Worm (Caenorhabditis elegans): ENCODE measurements around the gene npax-1.

Gene npax-1

DNA sequence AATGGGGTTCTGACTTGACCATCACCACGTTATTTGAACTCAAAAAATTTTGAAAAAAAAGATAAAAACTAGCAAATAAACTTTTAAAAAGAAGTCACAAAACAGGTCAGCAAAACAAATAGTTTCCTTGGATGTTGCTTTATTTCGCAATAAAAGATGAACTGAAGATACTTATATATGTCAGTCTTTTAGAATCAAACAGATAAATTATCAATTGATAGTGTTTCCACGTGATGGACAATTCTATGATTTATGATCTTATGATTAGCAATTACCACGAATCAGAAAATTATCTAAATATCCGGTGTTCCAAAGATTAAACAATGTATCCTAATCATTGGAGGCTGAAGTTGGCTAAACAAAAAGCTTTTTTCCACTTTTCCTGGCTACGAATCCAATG lies 43.4 kb downstream of the npax-1 start:
- TF ChIP-seq tbx-2 (tag; optimal IDR thresholded peaks at IDR 0.05), result no peak
- TF ChIP-seq elt-3 (tag; optimal IDR thresholded peaks at IDR 0.05), result peak; percentile 49 to 57 (median 50)
- TF ChIP-seq nfya-1 (tag; optimal IDR thresholded peaks at IDR 0.05; ENCODE audit: insufficient read depth), result no peak
- no peak for TF ChIP-seq sea-2 (GFP tag; optimal IDR thresholded peaks at IDR 0.05)
- no peak for TF ChIP-seq fkh-2 (tag; optimal IDR thresholded peaks at IDR 0.05)
- no peak for TF ChIP-seq ceh-9 (tag; optimal IDR thresholded peaks at IDR 0.05)
- TF ChIP-seq pha-4 (tag; optimal IDR thresholded peaks at IDR 0.05), result peak; percentile 6
- no peak for TF ChIP-seq nhr-237 (tag; optimal IDR thresholded peaks at IDR 0.05)
- no peak for TF ChIP-seq ztf-4 (tag; optimal IDR thresholded peaks at IDR 0.05)
- TF ChIP-seq unc-62 (GFP tag; optimal IDR thresholded peaks at IDR 0.05), result peak; percentile 64
- TF ChIP-seq snpc-4 (tag; optimal IDR thresholded peaks at IDR 0.05), result no peak
- TF ChIP-seq nhr-28 (tag; optimal IDR thresholded peaks at IDR 0.05), result no peak
- no peak for TF ChIP-seq ama-1 (optimal IDR thresholded peaks at IDR 0.05)
- no peak for TF ChIP-seq fkh-10 (GFP tag; optimal IDR thresholded peaks at IDR 0.05)
- TF ChIP-seq egl-5 (tag; optimal IDR thresholded peaks at IDR 0.05), result no peak
- no peak for TF ChIP-seq ztf-11 (tag; optimal IDR thresholded peaks at IDR 0.05)
- no peak for TF ChIP-seq skn-1 (tag; optimal IDR thresholded peaks at IDR 0.05)
- no peak for TF ChIP-seq zag-1 (tag; optimal IDR thresholded peaks at IDR 0.05)
- no peak for TF ChIP-seq aly-2 (tag; optimal IDR thresholded peaks at IDR 0.05)
- TF ChIP-seq lsy-12 (tag; optimal IDR thresholded peaks at IDR 0.05), result peak; percentile 37
- no peak for TF ChIP-seq mml-1 (tag; optimal IDR thresholded peaks at IDR 0.05)
- TF ChIP-seq unc-39 (tag; optimal IDR thresholded peaks at IDR 0.05), result no peak
- peak; percentile 68 for TF ChIP-seq nhr-25 (tag; optimal IDR thresholded peaks at IDR 0.05)
- TF ChIP-seq elt-2 (tag; optimal IDR thresholded peaks at IDR 0.05), result peak; percentile 41
- TF ChIP-seq fos-1 (tag; optimal IDR thresholded peaks at IDR 0.05), result no peak
- TF ChIP-seq ceh-82 (tag; optimal IDR thresholded peaks at IDR 0.05), result no peak
- TF ChIP-seq nhr-76 (tag; optimal IDR thresholded peaks at IDR 0.05), result no peak
- TF ChIP-seq pqm-1 (tag; optimal IDR thresholded peaks at IDR 0.05), result no peak
- TF ChIP-seq lin-39 (tag; optimal IDR thresholded peaks at IDR 0.05), result no peak
- no peak for TF ChIP-seq elt-1 (tag; optimal IDR thresholded peaks at IDR 0.05)
- TF ChIP-seq ceh-16 (tag; optimal IDR thresholded peaks at IDR 0.05), result no peak
- no peak for TF ChIP-seq ceh-28 (tag; optimal IDR thresholded peaks at IDR 0.05)
- TF ChIP-seq nhr-12 (tag; optimal IDR thresholded peaks at IDR 0.05), result no peak
- TF ChIP-seq nhr-43 (tag; optimal IDR thresholded peaks at IDR 0.05; ENCODE audit: poor library complexity, severe bottlenecking), result peak; percentile 75
- TF ChIP-seq nhr-77 (tag; optimal IDR thresholded peaks at IDR 0.05), result no peak
- no peak for TF ChIP-seq nhr-11 (tag; optimal IDR thresholded peaks at IDR 0.05)
- no peak for TF ChIP-seq hmg-11 (tag; optimal IDR thresholded peaks at IDR 0.05)
- TF ChIP-seq eor-1 (tag; optimal IDR thresholded peaks at IDR 0.05), result no peak
- no peak for TF ChIP-seq egl-27 (tag; optimal IDR thresholded peaks at IDR 0.05)
- peak; percentile 96 for TF ChIP-seq nhr-23 (tag; optimal IDR thresholded peaks at IDR 0.05)
- no peak for TF ChIP-seq jun-1 (tag; optimal IDR thresholded peaks at IDR 0.05)
- TF ChIP-seq daf-12 (tag; optimal IDR thresholded peaks at IDR 0.05), result no peak
- no peak for TF ChIP-seq nhr-67 (tag; optimal IDR thresholded peaks at IDR 0.05)
- TF ChIP-seq R02D3.7 (tag; optimal IDR thresholded peaks at IDR 0.05), result no peak
- TF ChIP-seq mdl-1 (tag; optimal IDR thresholded peaks at IDR 0.05), result no peak
- no peak for TF ChIP-seq lin-15B (tag; optimal IDR thresholded peaks at IDR 0.05)
- TF ChIP-seq ZK546.5 (tag; optimal IDR thresholded peaks at IDR 0.05), result no peak

DNA sequence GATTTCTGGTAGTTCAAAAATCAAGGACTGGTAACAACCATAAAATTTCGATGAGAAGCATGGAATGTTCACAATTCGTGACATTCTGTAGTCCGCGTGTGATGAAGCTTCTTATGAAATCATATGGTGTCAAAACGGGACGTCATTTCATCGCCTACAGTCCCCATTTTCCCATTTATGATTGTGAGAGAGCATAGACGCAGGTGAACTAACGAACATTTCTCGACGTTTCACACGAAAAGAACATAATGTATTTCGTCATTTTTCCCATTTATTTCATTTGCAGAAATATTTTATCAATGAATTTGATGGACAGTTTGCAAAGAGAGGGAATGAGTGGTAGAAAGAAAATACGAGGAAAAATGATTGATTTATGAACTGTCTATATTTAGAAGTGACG lies 44.0 kb downstream of the npax-1 start:
- TF ChIP-seq daf-12 (tag; optimal IDR thresholded peaks at IDR 0.05) (no peak), elt-2 (tag; optimal IDR thresholded peaks at IDR 0.05) (peak; percentile 49), nhr-43 (tag; optimal IDR thresholded peaks at IDR 0.05; ENCODE audit: poor library complexity, severe bottlenecking) (peak; percentile 6), ceh-16 (tag; optimal IDR thresholded peaks at IDR 0.05) (no peak), egl-27 (tag; optimal IDR thresholded peaks at IDR 0.05) (no peak)

All from whole organism, L3 larva.